Worm (Caenorhabditis elegans) whole organism, midembryonic: ENCODE measurements around the gene F42A9.9.

Experiments used
- T22C8.4 ChIP-seq: fragments of 200-800 bp; sonication (Bioruptor generic); IDR thresholded peaks from 2 replicates; pipeline ENCODE4 v1.3.6; 2022; ENCODE audit warnings: missing genetic modification characterization, missing compliant biosample characterization
- cog-1 ChIP-seq: sonication (generic microtip); optimal IDR thresholded peaks from 2 replicates; lab custom pipeline; 2016; ENCODE audit warnings: missing genetic modification characterization, missing compliant biosample characterization
- flt-1 ChIP-seq: fragments of 200-800 bp; sonication (Bioruptor generic); IDR thresholded peaks from 2 replicates; pipeline ENCODE4 v1.3.6; 2022; ENCODE audit warnings: missing genetic modification characterization, missing compliant biosample characterization
- klf-2 ChIP-seq: fragments of 200-800 bp; sonication (Bioruptor generic); conservative IDR thresholded peaks from 2 replicates; pipeline ENCODE4 v1.3.6; 2022; ENCODE audit warnings: missing genetic modification reagents, missing genetic modification characterization, missing compliant biosample characterization
- med-1 ChIP-seq: sonication (generic microtip); optimal IDR thresholded peaks from 2 replicates; lab custom pipeline; 2017; ENCODE audit warnings: missing genetic modification characterization, mild to moderate bottlenecking, missing compliant biosample characterization, antibody characterized with exemption, missing genetic modification reagents; ENCODE audit not compliant: insufficient read depth
- ref-1 ChIP-seq: fragments of 200-800 bp; sonication (Bioruptor generic); conservative IDR thresholded peaks from 2 replicates; pipeline ENCODE4 v1.3.6; 2022; ENCODE audit warnings: missing genetic modification reagents, missing genetic modification characterization, missing compliant biosample characterization
- tab-1 ChIP-seq: fragments of 200-800 bp; sonication (Bioruptor generic); IDR thresholded peaks from 2 replicates; pipeline ENCODE4 v1.3.6; 2022; ENCODE audit warnings: missing genetic modification characterization, missing compliant biosample characterization
- ztf-23 ChIP-seq: fragments of 200-800 bp; sonication (Bioruptor generic); IDR thresholded peaks from 2 replicates; pipeline ENCODE4 v1.3.6; 2022; ENCODE audit warnings: missing genetic modification reagents, missing genetic modification characterization, missing compliant biosample characterization
- ztf-29 ChIP-seq: fragments of 200-800 bp; sonication (Bioruptor generic); IDR thresholded peaks from 2 replicates; pipeline ENCODE4 v1.3.6; 2022; ENCODE audit warnings: missing genetic modification reagents, missing genetic modification characterization, missing compliant biosample characterization

Gene F42A9.9

DNA sequence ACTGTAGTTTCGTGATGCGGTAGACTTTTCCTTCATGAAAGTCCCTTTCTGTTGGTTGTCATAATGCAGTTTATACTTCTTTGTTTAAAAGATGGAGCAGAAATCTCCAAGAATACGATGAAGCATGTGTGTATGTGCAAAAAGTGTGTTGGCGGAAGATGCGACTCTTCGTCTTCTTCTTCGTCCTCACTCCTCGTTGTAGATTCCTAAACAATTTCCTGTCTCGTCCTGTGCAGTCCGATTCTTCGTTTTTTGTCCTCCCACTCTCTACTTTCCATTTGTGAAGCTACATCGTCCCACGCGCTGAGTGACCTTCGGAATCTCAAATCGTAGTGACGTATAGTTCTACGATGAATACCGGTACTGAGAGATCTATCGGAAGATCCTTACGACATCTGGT lies 10.4 kb downstream of the F42A9.9 start:
- no peak for TF ChIP-seq klf-2
- no peak for TF ChIP-seq ref-1
- no peak for TF ChIP-seq ztf-23 (GFP tag; lab: Robert Waterston, UW)
- no peak for TF ChIP-seq cog-1 (tag; lab: Kevin White, UChicago)
- TF ChIP-seq med-1, result no peak
- no peak for TF ChIP-seq tab-1 (GFP tag; lab: Robert Waterston, UW)
- no peak for TF ChIP-seq flt-1 (GFP tag; lab: Robert Waterston, UW)
- TF ChIP-seq ztf-29 (GFP tag; lab: Robert Waterston, UW), result no peak
- no peak for TF ChIP-seq T22C8.4 (GFP tag; lab: Robert Waterston, UW)

DNA sequence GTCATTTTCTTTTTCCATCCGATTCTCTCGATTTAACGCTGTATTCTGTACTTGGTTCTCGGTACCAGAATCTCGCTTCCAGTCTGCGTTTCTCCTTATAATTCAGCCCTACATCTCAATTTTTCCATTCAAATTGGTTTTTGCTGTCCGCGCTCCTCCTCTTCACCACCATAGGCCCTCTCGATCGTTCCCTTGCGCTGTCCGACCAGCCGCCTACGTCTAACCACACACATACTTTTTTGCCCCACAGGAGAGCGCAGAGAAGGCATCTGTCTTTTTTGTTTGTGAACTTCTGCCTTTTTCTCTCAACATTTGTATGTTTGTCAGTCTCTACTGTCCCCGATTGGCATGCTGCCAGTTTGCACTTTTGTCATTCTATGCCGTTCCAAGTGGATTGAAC lies 11.3 kb downstream of the F42A9.9 start, which contains the start of gene F42A9.11:
TSS of gene F42A9.11 (plus strand) at position 310 of the 400 bp plus-strand sequence.
- no peak for TF ChIP-seq flt-1 (GFP tag; lab: Robert Waterston, UW)
- TF ChIP-seq ref-1, result no peak
- TF ChIP-seq ztf-29 (GFP tag; lab: Robert Waterston, UW), result no peak
- no peak for TF ChIP-seq T22C8.4 (GFP tag; lab: Robert Waterston, UW)
- no peak for TF ChIP-seq tab-1 (GFP tag; lab: Robert Waterston, UW)

DNA sequence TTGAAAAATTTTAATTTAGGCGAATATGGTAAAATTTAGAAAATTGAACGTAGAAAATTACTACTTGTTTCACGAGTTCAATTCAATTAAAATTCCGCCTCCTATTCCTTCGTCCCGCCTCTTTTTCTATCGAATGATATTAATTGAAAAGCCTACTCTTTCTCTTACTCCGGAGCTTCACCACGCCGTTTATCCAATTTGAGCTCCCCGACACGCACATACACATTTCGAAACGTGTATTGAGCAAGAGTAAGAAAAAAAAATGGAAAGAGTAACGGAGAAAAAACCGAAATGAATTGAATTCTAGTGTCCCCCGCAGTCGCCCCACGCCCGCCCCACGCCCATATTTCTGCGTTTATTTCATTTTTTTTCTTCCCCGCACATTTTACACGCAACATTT lies 12.4 kb downstream of the F42A9.9 start:
- TF ChIP-seq ref-1 (no peak), ztf-29 (GFP tag; lab: Robert Waterston, UW) (no peak), klf-2 (no peak), med-1 (no peak), flt-1 (GFP tag; lab: Robert Waterston, UW) (no peak)

DNA sequence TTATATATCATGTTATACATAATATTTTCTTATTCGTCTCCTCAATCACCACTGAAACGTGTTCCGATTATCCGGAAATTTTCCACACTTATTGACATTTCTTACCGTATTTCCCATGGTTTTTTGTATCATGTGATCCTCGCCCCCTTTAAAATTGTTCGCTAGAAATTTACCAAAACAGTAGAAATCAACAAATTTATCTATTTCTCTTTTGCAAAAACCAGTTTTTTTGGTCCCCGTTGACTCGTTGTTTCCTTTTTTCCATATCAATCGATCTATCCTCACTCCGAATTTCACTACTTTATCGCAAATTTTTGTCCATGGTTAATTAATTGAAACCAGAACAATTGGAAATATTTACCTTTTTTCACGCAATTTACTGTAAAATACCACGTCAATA lies 12.9 kb downstream of the F42A9.9 start:
- no peak for TF ChIP-seq klf-2
- no peak for TF ChIP-seq flt-1 (GFP tag; lab: Robert Waterston, UW)

DNA sequence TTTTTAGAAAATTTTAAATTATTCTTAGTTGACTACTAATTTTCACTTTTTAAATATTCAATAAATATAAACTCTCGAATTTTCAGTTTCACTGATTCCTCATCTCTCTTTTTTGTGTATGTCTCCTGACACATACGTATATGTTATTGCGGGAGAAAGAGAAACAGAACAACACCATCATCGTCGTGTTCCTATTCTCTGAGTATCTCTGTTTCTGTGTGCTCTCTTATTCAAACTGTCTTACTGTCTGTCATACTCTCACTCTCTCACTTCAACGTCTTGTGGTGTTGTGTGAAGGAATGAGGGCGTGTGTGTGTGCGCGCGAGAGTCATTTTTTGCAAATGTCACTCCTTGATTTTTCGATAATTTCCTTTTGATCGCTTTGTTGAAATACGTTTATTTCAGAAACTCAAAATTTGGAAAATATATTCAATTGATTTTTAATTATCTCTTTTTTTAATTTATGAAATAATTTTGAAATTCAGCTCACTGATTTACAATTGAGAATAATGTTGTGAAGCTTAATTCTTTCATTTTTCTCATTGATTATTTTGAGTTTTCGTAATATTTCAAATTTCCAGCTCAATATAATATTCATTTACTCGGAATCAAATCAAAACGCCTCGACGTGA lies 18.4 kb downstream of the F42A9.9 start, which contains the start of gene lin-49:
TSS of gene lin-49 (plus strand) at position 582 of the 632 bp plus-strand sequence.
- TF ChIP-seq cog-1 (tag; lab: Kevin White, UChicago) (peak; percentile 43), flt-1 (GFP tag; lab: Robert Waterston, UW) (no peak)

DNA sequence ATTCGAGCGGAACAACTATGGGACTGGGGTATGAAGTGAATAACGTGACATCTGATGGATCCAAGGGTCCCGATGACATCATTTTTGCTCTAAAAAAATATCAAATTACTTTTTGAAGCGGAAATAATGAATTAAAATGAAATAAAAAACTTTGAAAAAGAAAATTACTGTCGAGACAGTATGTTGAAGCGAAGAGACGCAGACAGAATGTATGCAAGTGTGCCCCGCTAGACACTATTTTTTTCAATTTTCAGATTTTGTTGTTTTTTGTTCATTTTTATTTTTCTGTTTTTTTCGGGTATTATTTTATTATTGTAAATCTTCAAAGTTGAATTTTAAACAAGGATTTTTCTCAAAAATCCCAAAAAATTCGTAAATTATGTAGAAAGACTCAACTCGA lies 20.0 kb downstream of the F42A9.9 start, which contains the start of gene F42A9.8:
TSS of gene F42A9.8 (minus strand) at position 88 of the 400 bp plus-strand sequence.
- TF ChIP-seq T22C8.4 (GFP tag; lab: Robert Waterston, UW), result no peak
- TF ChIP-seq med-1, result no peak
- no peak for TF ChIP-seq ref-1
- TF ChIP-seq klf-2, result no peak
- no peak for TF ChIP-seq ztf-29 (GFP tag; lab: Robert Waterston, UW)
- no peak for TF ChIP-seq tab-1 (GFP tag; lab: Robert Waterston, UW)
- no peak for TF ChIP-seq cog-1 (tag; lab: Kevin White, UChicago)
- no peak for TF ChIP-seq flt-1 (GFP tag; lab: Robert Waterston, UW)
- TF ChIP-seq ztf-23 (GFP tag; lab: Robert Waterston, UW), result no peak

DNA sequence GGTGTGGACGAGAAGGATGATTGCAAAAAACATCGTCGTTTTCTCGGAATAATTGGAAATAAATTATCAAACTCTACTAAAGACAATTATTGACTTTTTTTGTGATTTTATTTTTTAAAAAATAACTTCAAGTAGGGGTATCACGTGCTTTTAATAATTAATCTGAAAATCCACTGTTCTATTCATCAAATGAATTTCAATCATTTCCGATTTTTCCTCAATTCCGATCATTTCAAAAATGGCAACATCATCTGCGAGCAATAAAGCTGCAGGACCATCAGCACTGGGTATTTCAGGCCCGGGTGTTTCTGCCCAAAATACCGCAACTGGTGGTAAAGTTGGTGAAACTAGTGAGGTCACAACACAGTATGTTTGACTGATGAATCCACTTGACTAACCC lies 21.6 kb downstream of the F42A9.9 start, which contains the start of the genes F42A9.7 and F42A9.3:
TSS of gene F42A9.7 (minus strand) at position 101 of the 400 bp plus-strand sequence.
TSS of gene F42A9.3 (plus strand) at position 214 of the 400 bp plus-strand sequence.
- TF ChIP-seq ztf-23 (GFP tag; lab: Robert Waterston, UW) (no peak), cog-1 (tag; lab: Kevin White, UChicago) (no peak), T22C8.4 (GFP tag; lab: Robert Waterston, UW) (no peak), klf-2 (no peak), med-1 (no peak), ztf-29 (GFP tag; lab: Robert Waterston, UW) (no peak), tab-1 (GFP tag; lab: Robert Waterston, UW) (no peak), ref-1 (no peak), flt-1 (GFP tag; lab: Robert Waterston, UW) (no peak)

DNA sequence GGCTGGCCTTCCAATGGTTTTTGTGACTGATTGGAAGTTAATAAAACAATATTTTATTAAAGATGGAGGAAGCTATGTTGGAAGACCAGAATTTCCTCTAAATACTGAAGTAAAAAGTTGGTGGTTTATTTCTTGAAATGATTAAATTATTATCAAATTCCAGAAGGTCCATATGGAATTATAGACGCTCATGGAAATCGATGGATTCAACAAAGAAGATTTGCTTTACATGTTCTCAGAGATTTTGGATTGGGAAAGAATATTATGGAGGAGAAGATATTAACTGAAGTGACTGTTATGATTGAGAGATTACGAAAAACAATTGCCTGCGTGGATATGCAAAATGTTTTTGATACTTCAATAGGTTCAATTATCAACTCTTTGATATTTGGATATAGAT lies 23.3 kb downstream of the F42A9.9 start:
- no peak for TF ChIP-seq flt-1 (GFP tag; lab: Robert Waterston, UW)
- no peak for TF ChIP-seq ztf-29 (GFP tag; lab: Robert Waterston, UW)
- no peak for TF ChIP-seq tab-1 (GFP tag; lab: Robert Waterston, UW)

DNA sequence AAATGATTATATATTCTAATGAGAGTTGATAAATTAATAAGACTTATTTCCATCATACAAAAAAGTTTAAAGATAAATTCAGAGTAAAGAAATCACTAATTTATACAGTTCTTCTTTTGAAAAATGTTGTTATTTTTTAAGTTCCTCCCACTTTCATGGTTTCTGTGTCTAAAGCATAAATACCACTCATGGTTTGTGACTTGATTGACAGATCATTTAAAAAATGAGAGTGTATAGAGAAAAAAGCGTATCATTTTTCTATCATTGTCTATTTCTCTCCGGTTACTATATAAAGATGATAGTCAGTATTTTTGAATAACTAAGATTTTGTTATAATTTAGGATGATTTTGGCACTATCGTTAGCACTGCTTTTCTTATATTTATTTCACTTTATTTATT lies 24.0 kb downstream of the F42A9.9 start, which contains the start of gene cyp-33E3:
TSS of gene cyp-33E3 (plus strand) at position 316 of the 400 bp plus-strand sequence.
- no peak for TF ChIP-seq tab-1 (GFP tag; lab: Robert Waterston, UW)
- no peak for TF ChIP-seq ref-1
- no peak for TF ChIP-seq flt-1 (GFP tag; lab: Robert Waterston, UW)
- TF ChIP-seq cog-1 (tag; lab: Kevin White, UChicago), result no peak
- no peak for TF ChIP-seq T22C8.4 (GFP tag; lab: Robert Waterston, UW)
- no peak for TF ChIP-seq ztf-23 (GFP tag; lab: Robert Waterston, UW)
- TF ChIP-seq klf-2, result no peak
- no peak for TF ChIP-seq ztf-29 (GFP tag; lab: Robert Waterston, UW)
- no peak for TF ChIP-seq med-1

DNA sequence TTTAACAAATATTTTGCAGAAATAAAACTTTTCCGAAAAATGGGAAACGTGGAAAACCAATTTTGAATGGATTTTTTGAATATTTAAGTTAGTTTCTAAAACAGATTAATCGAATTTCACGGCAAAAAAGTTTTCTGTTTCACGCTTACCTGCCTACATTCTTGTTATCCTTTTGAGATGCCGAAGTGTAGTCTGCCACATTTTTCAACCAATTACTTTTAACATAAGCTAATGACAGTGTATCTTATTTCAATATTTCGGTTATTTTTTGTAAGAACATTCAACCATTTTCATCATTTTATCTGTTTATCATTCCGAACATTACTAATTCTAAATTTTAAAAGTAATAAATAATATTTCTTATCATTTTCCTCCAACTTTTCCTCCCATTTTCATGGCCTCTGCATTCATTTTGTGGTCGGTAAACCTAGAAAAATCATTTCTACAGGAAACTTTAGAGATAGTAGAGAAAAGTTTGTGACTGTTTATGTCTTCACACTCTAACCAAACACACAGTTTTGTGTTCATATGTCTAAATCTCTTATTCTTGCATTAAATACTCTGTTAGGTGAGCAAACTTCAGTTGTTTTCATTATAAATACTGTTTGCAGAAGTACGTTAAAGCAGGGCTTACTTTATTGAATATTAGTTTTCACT lies 26.6 kb downstream of the F42A9.9 start, which contains the start of the genes F42A9.17 and cyp-33E2:
TSS of gene F42A9.17 (minus strand) at position 51 of the 657 bp plus-strand sequence.
TSS of gene cyp-33E2 (plus strand) at position 449 of the 657 bp plus-strand sequence.
- no peak for TF ChIP-seq ztf-23 (GFP tag; lab: Robert Waterston, UW)
- TF ChIP-seq tab-1 (GFP tag; lab: Robert Waterston, UW), result no peak
- no peak for TF ChIP-seq ztf-29 (GFP tag; lab: Robert Waterston, UW)
- no peak for TF ChIP-seq klf-2
- no peak for TF ChIP-seq med-1
- TF ChIP-seq flt-1 (GFP tag; lab: Robert Waterston, UW), result no peak
- TF ChIP-seq cog-1 (tag; lab: Kevin White, UChicago), result no peak
- TF ChIP-seq T22C8.4 (GFP tag; lab: Robert Waterston, UW), result no peak
- no peak for TF ChIP-seq ref-1
